Worm (Caenorhabditis elegans) whole organism, L4 larva: ENCODE data around the gene C18A3.11.

Source experiments
- D1046.2 ChIP-seq: fragments of 200-800 bp; sonication (Bioruptor generic); IDR thresholded peaks from 2 replicates; pipeline ENCODE4 v1.3.6; 2022; ENCODE audit warnings: missing genetic modification characterization, missing compliant biosample characterization
- F10B5.3 ChIP-seq: sonication (generic microtip); optimal IDR thresholded peaks from 2 replicates; lab custom pipeline; 2016; ENCODE audit warnings: mild to moderate bottlenecking, missing genetic modification characterization, missing compliant biosample characterization
- R02D3.7 ChIP-seq: fragments of 150-350 bp; sonication (generic microtip); optimal IDR thresholded peaks from 3 replicates; lab custom pipeline; 2014; ENCODE audit warnings: missing biosample characterization, missing genetic modification characterization
- T26A8.4 ChIP-seq: fragments of 200-800 bp; sonication (Bioruptor generic); IDR thresholded peaks from 2 replicates; pipeline ENCODE4 v1.3.6; 2022; ENCODE audit warnings: missing genetic modification characterization, missing compliant biosample characterization
- Y48G9A.11 ChIP-seq: fragments of 200-800 bp; sonication (Bioruptor generic); IDR thresholded peaks from 2 replicates; pipeline ENCODE4 v1.3.6; 2022; ENCODE audit warnings: missing genetic modification reagents, missing genetic modification characterization, missing compliant biosample characterization
- aha-1 ChIP-seq: fragments of 150-350 bp; peaks from one replicate; lab custom pipeline; 2014; ENCODE audit warnings: missing biosample characterization, missing genetic modification characterization
- ceh-20 ChIP-seq: fragments of 200-800 bp; sonication (Bioruptor generic); IDR thresholded peaks from 2 replicates; pipeline ENCODE4 v1.3.6; 2022; ENCODE audit warnings: missing genetic modification reagents, missing genetic modification characterization, missing compliant biosample characterization
- ceh-28 ChIP-seq: fragments of 150-350 bp; optimal IDR thresholded peaks from 2 replicates; lab custom pipeline; 2014; ENCODE audit warnings: missing biosample characterization, missing genetic modification reagents, missing genetic modification characterization
- ceh-44 ChIP-seq: fragments of 200-800 bp; sonication (Bioruptor generic); IDR thresholded peaks from 2 replicates; pipeline ENCODE4 v1.3.6; 2022; ENCODE audit warnings: missing genetic modification reagents, missing genetic modification characterization, missing compliant biosample characterization
- ceh-62 ChIP-seq: sonication (generic microtip); optimal IDR thresholded peaks from 2 replicates; lab custom pipeline; 2017; ENCODE audit warnings: missing biosample characterization, missing genetic modification characterization
- ces-1 ChIP-seq: fragments of 150-350 bp; sonication (generic microtip); optimal IDR thresholded peaks from 4 replicates; lab custom pipeline; 2014; ENCODE audit warnings: missing biosample characterization, missing genetic modification reagents, missing genetic modification characterization
- ctbp-1 ChIP-seq: fragments of 200-800 bp; sonication (Bioruptor generic); IDR thresholded peaks from 2 replicates; pipeline ENCODE4 v1.3.6; 2022; ENCODE audit warnings: missing genetic modification reagents, missing genetic modification characterization, missing compliant biosample characterization
- daf-19 ChIP-seq: fragments of 200-800 bp; sonication (Bioruptor generic); conservative IDR thresholded peaks from 2 replicates; pipeline ENCODE4 v1.3.6; 2022; ENCODE audit warnings: missing genetic modification characterization, missing compliant biosample characterization
- daf-8 ChIP-seq: fragments of 200-800 bp; sonication (Bioruptor generic); IDR thresholded peaks from 2 replicates; pipeline ENCODE4 v1.3.6; 2022; ENCODE audit warnings: missing genetic modification characterization, missing compliant biosample characterization
- dpl-1 ChIP-seq: fragments of 150-350 bp; optimal IDR thresholded peaks from 2 replicates; lab custom pipeline; 2014; ENCODE audit warnings: missing biosample characterization, missing genetic modification reagents, missing genetic modification characterization
- duxl-1 ChIP-seq: sonication (generic microtip); optimal IDR thresholded peaks from 2 replicates; lab custom pipeline; 2016; ENCODE audit warnings: mild to moderate bottlenecking, missing genetic modification characterization, moderate library complexity, missing compliant biosample characterization; ENCODE audit not compliant: poor library complexity
- egl-27 ChIP-seq: sonication (generic microtip); optimal IDR thresholded peaks from 3 replicates; lab custom pipeline; 2017; ENCODE audit warnings: missing biosample characterization, missing genetic modification reagents, missing genetic modification characterization
- egl-43 ChIP-seq: fragments of 200-800 bp; sonication (Bioruptor generic); IDR thresholded peaks from 2 replicates; pipeline ENCODE4 v1.3.6; 2022; ENCODE audit warnings: missing genetic modification reagents, missing genetic modification characterization, missing compliant biosample characterization
- fkh-10 ChIP-seq: fragments of 150-350 bp; optimal IDR thresholded peaks from 2 replicates; lab custom pipeline; 2014; ENCODE audit warnings: missing biosample characterization, missing genetic modification reagents, missing genetic modification characterization
- hlh-30 ChIP-seq: sonication (generic microtip); optimal IDR thresholded peaks from 2 replicates; lab custom pipeline; 2017; ENCODE audit warnings: antibody characterized with exemption, mild to moderate bottlenecking, missing genetic modification characterization, missing compliant biosample characterization; ENCODE audit not compliant: insufficient read depth
- lin-13 ChIP-seq: fragments of 150-350 bp; optimal IDR thresholded peaks from 2 replicates; lab custom pipeline; 2014; ENCODE audit warnings: missing biosample characterization, missing genetic modification reagents, missing genetic modification characterization
- lin-38 ChIP-seq: fragments of 200-800 bp; sonication (Bioruptor generic); IDR thresholded peaks from 2 replicates; pipeline ENCODE4 v1.3.6; 2022; ENCODE audit warnings: missing genetic modification reagents, missing genetic modification characterization, missing compliant biosample characterization
- lin-39 ChIP-seq: fragments of 150-350 bp; optimal IDR thresholded peaks from 2 replicates; lab custom pipeline; 2014; ENCODE audit warnings: missing biosample characterization, missing genetic modification reagents, missing genetic modification characterization
- lsy-2 ChIP-seq, 2 experiments: fragments of 150-350 bp in 1 of 2; sonication (generic microtip) in 1 of 2; optimal IDR thresholded peaks; 2 replicates each; lab custom pipeline; 2014 to 2017; ENCODE audit warnings: missing biosample characterization in 2 of 2, missing genetic modification characterization in 2 of 2
- mdl-1 ChIP-seq, 2 experiments: fragments of 150-350 bp in 1 of 2; sonication (generic microtip) in 1 of 2; optimal IDR thresholded peaks; 2 replicates each; lab custom pipeline; 2014 to 2017; ENCODE audit warnings: missing biosample characterization in 2 of 2, missing genetic modification characterization in 2 of 2
- mep-1 ChIP-seq: fragments of 150-350 bp; sonication (generic microtip); optimal IDR thresholded peaks from 3 replicates; lab custom pipeline; 2014; ENCODE audit warnings: missing biosample characterization, missing genetic modification characterization
- mxl-3 ChIP-seq: fragments of 200-800 bp; sonication (Bioruptor generic); optimal IDR thresholded peaks from 2 replicates; lab custom pipeline; 2018; ENCODE audit warnings: mild to moderate bottlenecking, missing genetic modification characterization, missing compliant biosample characterization
- nhr-10 ChIP-seq: fragments of 150-350 bp; optimal IDR thresholded peaks from 2 replicates; lab custom pipeline; 2014; ENCODE audit warnings: missing biosample characterization, missing genetic modification characterization
- nhr-237 ChIP-seq: sonication (generic microtip); optimal IDR thresholded peaks from 2 replicates; lab custom pipeline; 2017; ENCODE audit warnings: missing biosample characterization, missing genetic modification characterization
- nhr-28 ChIP-seq: fragments of 150-350 bp; optimal IDR thresholded peaks from 2 replicates; lab custom pipeline; 2014; ENCODE audit warnings: missing biosample characterization, missing genetic modification characterization
- php-3 ChIP-seq: fragments of 200-800 bp; sonication (Bioruptor generic); IDR thresholded peaks from 2 replicates; pipeline ENCODE4 v1.3.6; 2022; ENCODE audit warnings: missing genetic modification reagents, missing genetic modification characterization, missing compliant biosample characterization
- set-16 ChIP-seq: fragments of 200-800 bp; sonication (Bioruptor generic); IDR thresholded peaks from 2 replicates; pipeline ENCODE4 v1.3.6; 2022; ENCODE audit warnings: missing genetic modification reagents, missing genetic modification characterization, missing compliant biosample characterization
- skn-1 ChIP-seq: fragments of 150-350 bp; optimal IDR thresholded peaks from 2 replicates; lab custom pipeline; 2014; ENCODE audit warnings: missing biosample characterization, missing genetic modification characterization
- spr-1 ChIP-seq: sonication (generic microtip); optimal IDR thresholded peaks from 2 replicates; lab custom pipeline; 2016; ENCODE audit warnings: mild to moderate bottlenecking, missing genetic modification characterization, missing compliant biosample characterization
- tag-97 ChIP-seq: fragments of 200-800 bp; sonication (Bioruptor generic); IDR thresholded peaks from 2 replicates; pipeline ENCODE4 v1.3.6; 2022; ENCODE audit warnings: missing genetic modification characterization, missing compliant biosample characterization
- tra-1 ChIP-seq: fragments of 200-800 bp; sonication (Bioruptor generic); IDR thresholded peaks from 2 replicates; pipeline ENCODE4 v1.3.6; 2022; ENCODE audit warnings: missing genetic modification reagents, missing genetic modification characterization, missing compliant biosample characterization
- unc-62 ChIP-seq, 3 experiments: fragments of 150-350 bp in 1 of 3; sonication (generic microtip); optimal IDR thresholded peaks in 2 of 3; peaks in 1 of 3; 1 replicate in 1 of 3; 2 replicates in 2 of 3; lab custom pipeline; 2014 to 2017; ENCODE audit warnings: missing biosample characterization in 3 of 3, missing genetic modification characterization in 3 of 3, missing genetic modification reagents in 3 of 3, missing genotype in 1 of 3
- zfp-3 ChIP-seq: fragments of 200-800 bp; sonication (Bioruptor generic); conservative IDR thresholded peaks from 2 replicates; pipeline ENCODE4 v1.3.6; 2022; ENCODE audit warnings: missing genetic modification reagents, missing genetic modification characterization, missing compliant biosample characterization
- zip-2 ChIP-seq: fragments of 150-350 bp; optimal IDR thresholded peaks from 2 replicates; lab custom pipeline; 2014; ENCODE audit warnings: missing biosample characterization, missing genetic modification characterization
- ztf-11 ChIP-seq: fragments of 150-350 bp; optimal IDR thresholded peaks from 2 replicates; lab custom pipeline; 2014; ENCODE audit warnings: missing biosample characterization, missing genetic modification characterization

C18A3.11 gene

DNA sequence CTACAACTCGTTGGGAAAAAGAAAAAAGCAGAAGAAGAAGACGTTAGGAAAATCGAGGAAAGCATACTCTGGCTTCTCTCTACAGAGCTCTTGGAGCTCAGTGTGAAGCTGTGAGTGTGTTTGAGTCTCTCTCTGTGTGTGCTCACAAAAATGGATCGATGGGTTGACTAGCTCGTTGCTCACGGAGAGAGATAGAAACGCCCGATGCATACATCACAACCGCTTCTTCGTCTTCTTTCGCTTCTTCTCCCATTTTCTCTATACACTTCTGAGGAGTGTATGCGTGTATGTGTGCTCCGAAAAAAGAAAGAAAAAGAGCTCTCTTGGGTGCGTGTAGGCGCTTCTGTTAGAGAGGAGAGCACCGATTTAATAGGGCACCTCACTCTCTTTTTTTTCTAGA is 5.7 kb upstream of the C18A3.11 start (continued):
- TF ChIP-seq daf-19 (GFP tag; lab: Robert Waterston, UW) (peak; percentile 56; the same call in 1 of the 2 replicates), T26A8.4 (no peak), unc-62 (GFP tag; optimal IDR thresholded peaks at IDR 0.05 in 1 of 2; lab: Kevin White, UChicago) (peak in 1 of 2 experiments; percentile 75), unc-62 (tag; optimal IDR thresholded peaks at IDR 0.05; lab: Kevin White, UChicago) (no peak), zip-2 (no peak), lsy-2 (tag; optimal IDR thresholded peaks at IDR 0.05; lab: Kevin White, UChicago) (peak; percentile 70 to 71), nhr-237 (tag; lab: Kevin White, UChicago) (no peak), ctbp-1 (GFP tag; lab: Robert Waterston, UW) (peak; percentile 73), skn-1 (tag; lab: Kevin White, UChicago) (no peak), duxl-1 (tag; lab: Kevin White, UChicago) (no peak), mdl-1 (tag; optimal IDR thresholded peaks at IDR 0.05; lab: Kevin White, UChicago) (peak in 1 of 2 experiments; percentile 47), ceh-28 (tag; lab: Kevin White, UChicago) (peak; percentile 61), ceh-20 (GFP tag; lab: Robert Waterston, UW) (peak; percentile 46; the same call in 1 of the 2 replicates), zfp-3 (GFP tag; lab: Robert Waterston, UW) (no peak), egl-27 (tag; lab: Kevin White, UChicago) (no peak), ceh-62 (no peak), lin-13 (GFP tag; lab: Kevin White, UChicago) (no peak), php-3 (GFP tag; lab: Robert Waterston, UW) (no peak), nhr-10 (tag; lab: Kevin White, UChicago) (no peak), F10B5.3 (no peak), tag-97 (no peak), tra-1 (GFP tag; lab: Robert Waterston, UW) (no peak), dpl-1 (peak; percentile 15), D1046.2 (no peak), mep-1 (tag; lab: Kevin White, UChicago) (peak; percentile 86)

DNA sequence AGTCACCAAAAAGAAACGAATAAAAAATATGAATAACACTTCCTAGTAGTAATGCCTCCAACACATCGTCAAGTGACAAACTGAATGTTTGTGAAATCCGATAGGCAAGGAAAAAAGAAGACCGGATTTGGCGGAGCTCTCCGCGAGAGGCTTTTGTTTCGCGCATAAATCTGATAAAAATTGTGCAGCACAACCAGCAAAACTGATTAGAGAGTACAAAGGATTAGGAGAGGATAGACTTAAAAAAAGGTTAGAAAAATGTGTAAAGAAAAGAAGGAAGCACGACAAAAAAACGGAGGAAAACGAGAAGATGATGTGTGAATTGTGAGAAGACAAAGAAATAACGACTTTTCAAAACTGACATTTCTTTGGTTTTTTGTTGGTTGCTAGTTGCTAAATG is 3.1 kb upstream of the C18A3.11 start, which contains the start of gene rab-3:
rab-3 (minus strand) TSS at position 147 of the 400 bp plus-strand sequence.
- TF ChIP-seq fkh-10 (GFP tag; lab: Kevin White, UChicago), result peak; percentile 10
- TF ChIP-seq daf-8 (GFP tag; lab: Robert Waterston, UW), result no peak
- TF ChIP-seq unc-62 (GFP tag; optimal IDR thresholded peaks at IDR 0.05 in 1 of 2; lab: Kevin White, UChicago), result peak in 1 of 2 experiments; percentile 35
- TF ChIP-seq unc-62 (tag; optimal IDR thresholded peaks at IDR 0.05; lab: Kevin White, UChicago), result no peak
- TF ChIP-seq ctbp-1 (GFP tag; lab: Robert Waterston, UW), result 0 out of 2 replicates have a peak, but pooled peaks have one; percentile 14

DNA sequence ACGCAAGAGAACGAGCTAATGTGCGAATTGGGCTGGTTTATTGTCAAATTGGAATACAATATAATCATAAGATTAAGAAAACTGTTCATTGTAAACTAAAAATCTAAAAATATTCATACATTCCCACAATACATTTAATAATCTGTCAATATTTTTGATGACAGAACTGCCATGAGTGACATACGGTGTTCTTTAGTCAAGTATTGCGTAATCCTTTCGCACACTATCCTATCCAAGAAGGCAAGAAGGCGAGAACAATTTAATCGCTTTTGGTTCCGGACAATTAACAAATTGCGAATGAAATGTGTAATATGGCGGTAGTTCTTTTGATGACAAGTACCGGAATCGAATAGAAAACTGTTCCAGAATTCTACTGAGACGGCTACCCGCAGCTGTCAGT is 4.0 kb downstream of the C18A3.11 start:
- TF ChIP-seq daf-19 (GFP tag; lab: Robert Waterston, UW), result no peak
- no peak for TF ChIP-seq Y48G9A.11
- no peak for TF ChIP-seq nhr-28
- TF ChIP-seq R02D3.7 (tag; lab: Kevin White, UChicago), result no peak
- no peak for TF ChIP-seq dpl-1
- no peak for TF ChIP-seq ztf-11 (tag; lab: Kevin White, UChicago)
- no peak for TF ChIP-seq F10B5.3
- no peak for TF ChIP-seq aha-1
- TF ChIP-seq lin-39 (tag; lab: Kevin White, UChicago), result no peak
- TF ChIP-seq ceh-44 (GFP tag; lab: Robert Waterston, UW), result no peak
- no peak for TF ChIP-seq fkh-10 (GFP tag; lab: Kevin White, UChicago)
- no peak for TF ChIP-seq egl-43 (GFP tag; lab: Robert Waterston, UW)
- no peak for TF ChIP-seq mdl-1 (tag; optimal IDR thresholded peaks at IDR 0.05; lab: Kevin White, UChicago)
- TF ChIP-seq lin-38 (GFP tag; lab: Robert Waterston, UW), result no peak
- no peak for TF ChIP-seq set-16 (GFP tag; lab: Robert Waterston, UW)
- TF ChIP-seq php-3 (GFP tag; lab: Robert Waterston, UW), result no peak
- no peak for TF ChIP-seq ces-1 (GFP tag; lab: Kevin White, UChicago)
- TF ChIP-seq hlh-30 (tag; lab: Kevin White, UChicago), result no peak
- no peak for TF ChIP-seq spr-1 (tag; lab: Kevin White, UChicago)
- TF ChIP-seq mxl-3 (GFP tag; lab: Kevin White, UChicago), result no peak
- TF ChIP-seq, all 104 proteins: peak for 0
